Fruit fly (Drosophila melanogaster) whole organism, embryonic: ENCODE data around the gene CG7582.
A peak's percentile ranks its signal among the peaks of the same experiment; 100 is the strongest.

ENCODE experiments used
- B-H2 ChIP-seq: fragments of 200-800 bp; sonication (Bioruptor generic); optimal IDR thresholded peaks from 2 replicates; lab custom pipeline; 2018; ENCODE audit warnings: missing biosample characterization, mild to moderate bottlenecking, missing genetic modification characterization
- CG11398 ChIP-seq: fragments of 200-800 bp; sonication (Bioruptor generic); optimal IDR thresholded peaks from 2 replicates; lab custom pipeline; 2016; ENCODE audit warnings: missing biosample characterization, missing genetic modification characterization
- CG11723 ChIP-seq: fragments of 200-800 bp; sonication (Bioruptor generic); optimal IDR thresholded peaks from 2 replicates; lab custom pipeline; 2017; ENCODE audit warnings: missing biosample characterization, mild to moderate bottlenecking, missing genetic modification characterization
- CG12155 ChIP-seq: fragments of 200-800 bp; sonication (Bioruptor generic); optimal IDR thresholded peaks from 3 replicates; lab custom pipeline; 2016; ENCODE audit warnings: missing biosample characterization, missing genetic modification characterization
- CG12299 ChIP-seq: fragments of 200-800 bp; sonication (Bioruptor generic); optimal IDR thresholded peaks from 2 replicates; lab custom pipeline; 2018; ENCODE audit warnings: missing biosample characterization, mild to moderate bottlenecking, missing genetic modification characterization
- CG12659 ChIP-seq: fragments of 200-800 bp; sonication (Bioruptor generic); optimal IDR thresholded peaks from 3 replicates; lab custom pipeline; 2017; ENCODE audit warnings: mild to moderate bottlenecking, missing biosample characterization, missing genetic modification reagents, missing genetic modification characterization
- CG12769 ChIP-seq: fragments of 200-800 bp; sonication (Bioruptor generic); optimal IDR thresholded peaks from 2 replicates; lab custom pipeline; 2019; ENCODE audit warnings: missing biosample characterization, mild to moderate bottlenecking, missing genetic modification characterization, moderate library complexity
- CG13287 ChIP-seq: fragments of 200-800 bp; sonication (Bioruptor generic); IDR thresholded peaks from 2 replicates; pipeline ENCODE4 v1.3.6; 2022; ENCODE audit warnings: missing biosample characterization, missing genetic modification characterization; ENCODE audit not compliant: partially characterized antibody
- CG15514 ChIP-seq: fragments of 200-800 bp; sonication (Bioruptor generic); optimal IDR thresholded peaks from 3 replicates; lab custom pipeline; 2017; ENCODE audit warnings: missing biosample characterization, missing genetic modification characterization, mild to moderate bottlenecking, moderate library complexity, missing genetic modification reagents
- CG17328 ChIP-seq: fragments of 200-800 bp; sonication (Bioruptor generic); IDR thresholded peaks from 2 replicates; pipeline ENCODE4 v1.3.6; 2022; ENCODE audit warnings: missing biosample characterization, missing genetic modification characterization
- CG18011 ChIP-seq: fragments of 200-800 bp; sonication (Bioruptor generic); optimal IDR thresholded peaks from 2 replicates; lab custom pipeline; 2017; ENCODE audit warnings: missing biosample characterization, missing genetic modification characterization, mild to moderate bottlenecking, moderate library complexity, missing genotype
- CG3065 ChIP-seq: fragments of 200-800 bp; sonication (Bioruptor generic); optimal IDR thresholded peaks from 2 replicates; lab custom pipeline; 2016; ENCODE audit warnings: missing biosample characterization, missing genetic modification characterization
- CG32532 ChIP-seq: fragments of 200-800 bp; sonication (Bioruptor generic); IDR thresholded peaks from 2 replicates; pipeline ENCODE4 v1.3.6; 2022; ENCODE audit warnings: missing biosample characterization, missing genetic modification characterization
- CG32767 ChIP-seq: fragments of 200-800 bp; sonication (Bioruptor generic); IDR thresholded peaks from 2 replicates; pipeline ENCODE4 v1.3.6; 2022; ENCODE audit warnings: missing biosample characterization, missing genetic modification characterization
- CG3838 ChIP-seq: fragments of 200-800 bp; sonication (Bioruptor generic); optimal IDR thresholded peaks from 3 replicates; lab custom pipeline; 2016; ENCODE audit warnings: missing biosample characterization, missing genetic modification characterization
- CG4360 ChIP-seq: fragments of 200-800 bp; sonication (Bioruptor generic); IDR thresholded peaks from 2 replicates; pipeline ENCODE4 v1.3.6; 2022; ENCODE audit warnings: missing biosample characterization, missing genetic modification characterization
- CG4617 ChIP-seq: fragments of 200-800 bp; sonication (Bioruptor generic); optimal IDR thresholded peaks from 3 replicates; lab custom pipeline; 2016; ENCODE audit warnings: missing biosample characterization, missing genetic modification characterization, borderline replicate concordance
- CG4707 ChIP-seq: fragments of 200-800 bp; sonication (Bioruptor generic); optimal IDR thresholded peaks from 2 replicates; lab custom pipeline; 2018; ENCODE audit warnings: missing biosample characterization, mild to moderate bottlenecking, missing genetic modification characterization, moderate library complexity
- CG7928 ChIP-seq: fragments of 200-800 bp; sonication (Bioruptor generic); optimal IDR thresholded peaks from 2 replicates; lab custom pipeline; 2017; ENCODE audit warnings: missing biosample characterization, mild to moderate bottlenecking, missing genetic modification characterization
- CG8290 ChIP-seq, 3 experiments: fragments of 200-800 bp; sonication (Bioruptor generic); optimal IDR thresholded peaks; 2 replicates each; lab custom pipeline; 2016 to 2019; ENCODE audit warnings: missing biosample characterization in 3 of 3, missing genetic modification characterization in 3 of 3, mild to moderate bottlenecking in 2 of 3, moderate library complexity in 1 of 3
- Dll ChIP-seq: fragments of 200-800 bp; sonication (Bioruptor generic); IDR thresholded peaks from 4 replicates; pipeline ENCODE4 v1.3.6; 2022; ENCODE audit warnings: missing biosample characterization, missing genetic modification characterization; ENCODE audit not compliant: partially characterized antibody
- E2f2 ChIP-seq: fragments of 200-800 bp; sonication (Bioruptor generic); IDR thresholded peaks from 2 replicates; pipeline ENCODE4 v1.3.6; 2022; ENCODE audit warnings: missing biosample characterization, missing genetic modification characterization
- Fer3 ChIP-seq: fragments of 200-800 bp; sonication (Bioruptor generic); optimal IDR thresholded peaks from 2 replicates; lab custom pipeline; 2018; ENCODE audit warnings: missing biosample characterization, mild to moderate bottlenecking, missing genetic modification characterization, moderate library complexity
- HLH4C ChIP-seq: fragments of 200-800 bp; sonication (Bioruptor generic); IDR thresholded peaks from 3 replicates; pipeline ENCODE4 v1.3.6; 2022; ENCODE audit warnings: missing biosample characterization, missing genetic modification characterization; ENCODE audit not compliant: partially characterized antibody
- Kr ChIP-seq: fragments of 200-800 bp; sonication (Bioruptor generic); optimal IDR thresholded peaks from 2 replicates; lab custom pipeline; 2017; ENCODE audit warnings: missing biosample characterization, mild to moderate bottlenecking, missing genetic modification characterization
- Lhr ChIP-seq: fragments of 200-800 bp; sonication (Bioruptor generic); optimal IDR thresholded peaks from 3 replicates; lab custom pipeline; 2017; ENCODE audit warnings: mild to moderate bottlenecking, missing biosample characterization, missing genetic modification reagents, missing genetic modification characterization
- Scr ChIP-seq: fragments of 200-800 bp; sonication (Bioruptor generic); IDR thresholded peaks from 2 replicates; pipeline ENCODE4 v1.3.6; 2022; ENCODE audit warnings: missing biosample characterization, missing genetic modification characterization; ENCODE audit not compliant: partially characterized antibody
- Sin3A ChIP-seq: fragments of >200 bp; optimal IDR thresholded peaks from 2 replicates; lab custom pipeline; 2018
- Stat92E ChIP-seq, 3 experiments: fragments of >200 bp in 2 of 3; fragments of 200-800 bp in 1 of 3; sonication (Bioruptor generic) in 1 of 3; optimal IDR thresholded peaks; 2 replicates each; lab custom pipeline; 2017 to 2019; ENCODE audit warnings: missing biosample characterization in 3 of 3, missing genetic modification characterization in 3 of 3, mild to moderate bottlenecking in 1 of 3, moderate library complexity in 1 of 3
- bbx ChIP-seq: fragments of 200-800 bp; sonication (Bioruptor generic); IDR thresholded peaks from 2 replicates; pipeline ENCODE4 v1.3.6; 2022; ENCODE audit warnings: missing biosample characterization, missing genetic modification characterization; ENCODE audit not compliant: partially characterized antibody
- cg ChIP-seq: fragments of 200-800 bp; sonication (Bioruptor generic); optimal IDR thresholded peaks from 3 replicates; lab custom pipeline; 2019; ENCODE audit warnings: missing biosample characterization, mild to moderate bottlenecking, missing genetic modification characterization, moderate library complexity
- ci ChIP-seq: fragments of 200-800 bp; sonication (Bioruptor generic); IDR thresholded peaks from 3 replicates; pipeline ENCODE4 v1.3.6; 2022; ENCODE audit warnings: missing biosample characterization, missing genetic modification characterization
- gce ChIP-seq: fragments of 200-800 bp; sonication (Bioruptor generic); IDR thresholded peaks from 3 replicates; pipeline ENCODE4 v1.3.6; 2022; ENCODE audit warnings: missing biosample characterization, missing genetic modification characterization
- gfzf ChIP-seq: fragments of 200-800 bp; sonication (Bioruptor generic); optimal IDR thresholded peaks from 2 replicates; lab custom pipeline; 2016; ENCODE audit warnings: missing biosample characterization, mild to moderate bottlenecking, missing genetic modification characterization, moderate library complexity
- gt ChIP-seq: fragments of 200-800 bp; sonication (Bioruptor generic); IDR thresholded peaks from 2 replicates; pipeline ENCODE4 v1.3.6; 2022; ENCODE audit warnings: missing biosample characterization, missing genetic modification characterization
- hbn ChIP-seq: fragments of 200-800 bp; sonication (Bioruptor generic); IDR thresholded peaks from 2 replicates; pipeline ENCODE4 v1.3.6; 2022; ENCODE audit warnings: missing biosample characterization, missing genetic modification characterization; ENCODE audit not compliant: partially characterized antibody
- insv ChIP-seq, 2 experiments: fragments of 200-800 bp; sonication (Bioruptor generic); optimal IDR thresholded peaks; 3 replicates each; lab custom pipeline; 2016 to 2018; ENCODE audit warnings: missing biosample characterization in 2 of 2, missing genetic modification characterization in 2 of 2
- mam ChIP-seq: fragments of 200-800 bp; sonication (Bioruptor generic); optimal IDR thresholded peaks from 3 replicates; lab custom pipeline; 2016; ENCODE audit warnings: missing biosample characterization, missing genetic modification characterization
- mirr ChIP-seq: fragments of 200-800 bp; sonication (Bioruptor generic); optimal IDR thresholded peaks from 3 replicates; lab custom pipeline; 2018; ENCODE audit warnings: missing biosample characterization, mild to moderate bottlenecking, missing genetic modification characterization
- pho ChIP-seq: fragments of 200-800 bp; sonication (Bioruptor generic); optimal IDR thresholded peaks from 2 replicates; lab custom pipeline; 2016; ENCODE audit warnings: missing biosample characterization, missing genetic modification characterization
- rib ChIP-seq: fragments of 200-800 bp; sonication (Bioruptor generic); IDR thresholded peaks from 2 replicates; pipeline ENCODE4 v1.3.6; 2022; ENCODE audit warnings: missing biosample characterization, missing genetic modification characterization
- scrt ChIP-seq: fragments of 200-800 bp; sonication (Bioruptor generic); optimal IDR thresholded peaks from 2 replicates; lab custom pipeline; 2018; ENCODE audit warnings: missing biosample characterization, mild to moderate bottlenecking, missing genetic modification characterization, moderate library complexity
- sd ChIP-seq: fragments of 200-800 bp; sonication (Bioruptor generic); optimal IDR thresholded peaks from 3 replicates; lab custom pipeline; 2018; ENCODE audit warnings: missing biosample characterization, mild to moderate bottlenecking, missing genetic modification characterization, moderate library complexity
- sens-2 ChIP-seq: fragments of 200-800 bp; sonication (Bioruptor generic); IDR thresholded peaks from 2 replicates; pipeline ENCODE4 v1.3.6; 2022; ENCODE audit warnings: missing biosample characterization, missing genetic modification characterization
- stwl ChIP-seq: fragments of 200-800 bp; sonication (Bioruptor generic); optimal IDR thresholded peaks from 3 replicates; lab custom pipeline; 2018; ENCODE audit warnings: missing biosample characterization, mild to moderate bottlenecking, missing genetic modification characterization, moderate library complexity
- trem ChIP-seq: fragments of 200-800 bp; optimal IDR thresholded peaks from 3 replicates; lab custom pipeline; 2019; ENCODE audit warnings: missing biosample characterization, mild to moderate bottlenecking, missing genetic modification characterization, moderate library complexity
- zfh1 ChIP-seq: fragments of 200-800 bp; sonication (Bioruptor generic); IDR thresholded peaks from 3 replicates; pipeline ENCODE4 v1.3.6; 2022; ENCODE audit warnings: missing biosample characterization, missing genetic modification characterization

The CG7582 gene

dm6 chr3R:29723048-29723656 is 41.1 kb upstream of the CG7582 start, which contains the start of gene Pcd:
TSS of gene Pcd (plus strand) at chr3R:29723163.
- TF ChIP-seq Fer3 (tag; lab: Kevin White, UChicago) (no peak), gt (no peak), ci (GFP tag; lab: Robert Waterston, UW) (no peak), Dll (GFP tag; lab: Robert Waterston, UW) (peak; percentile 41; the same call in 1 of the 4 replicates), CG11723 (GFP tag; lab: Kevin White, UChicago) (no peak), CG13287 (GFP tag; lab: Robert Waterston, UW) (peak; percentile 64), gce (GFP tag; lab: Robert Waterston, UW) (no peak), CG18011 (GFP tag; lab: Kevin White, UChicago) (peak; percentile 14), CG15514 (peak; percentile 77), cg (GFP tag; lab: Kevin White, UChicago) (no peak), CG12769 (tag; lab: Kevin White, UChicago) (peak; percentile 71), CG12299 (tag; lab: Kevin White, UChicago) (no peak), zfh1 (GFP tag; lab: Robert Waterston, UW) (0 out of 3 replicates have a peak, but pooled peaks have one; percentile 9), CG17328 (GFP tag; lab: Robert Waterston, UW) (0 out of 2 replicates have a peak, but pooled peaks have one; percentile 27), hbn (GFP tag; lab: Robert Waterston, UW) (0 out of 2 replicates have a peak, but pooled peaks have one; percentile 24), mirr (GFP tag; lab: Kevin White, UChicago) (peak; percentile 7), CG11398 (GFP tag; lab: Kevin White, UChicago) (no peak), bbx (GFP tag; lab: Robert Waterston, UW) (peak; percentile 31; the same call in 1 of the 2 replicates), CG7928 (GFP tag; lab: Kevin White, UChicago) (no peak), CG12659 (GFP tag; lab: Kevin White, UChicago) (no peak), CG32532 (GFP tag; lab: Robert Waterston, UW) (peak; percentile 13; the same call in 1 of the 2 replicates), stwl (tag; lab: Kevin White, UChicago) (peak; percentile 71), rib (GFP tag; lab: Robert Waterston, UW) (peak; percentile 73), Kr (GFP tag; lab: Kevin White, UChicago) (no peak), CG4707 (GFP tag; lab: Kevin White, UChicago) (no peak), CG8290 (GFP tag; optimal IDR thresholded peaks at IDR 0.05; lab: Kevin White, UChicago) (no peak), CG8290 (tag; optimal IDR thresholded peaks at IDR 0.05; lab: Kevin White, UChicago) (no peak), Sin3A (lab: Kevin White, UChicago) (peak; percentile 7), gfzf (GFP tag; lab: Kevin White, UChicago) (peak; percentile 38), sd (tag; lab: Kevin White, UChicago) (peak; percentile 98), sens-2 (GFP tag; lab: Robert Waterston, UW) (0 out of 2 replicates have a peak, but pooled peaks have one; percentile 29), CG12155 (GFP tag; lab: Kevin White, UChicago) (peak; percentile 97), E2f2 (GFP tag; lab: Robert Waterston, UW) (peak; percentile 91), Lhr (no peak), pho (no peak), CG4617 (peak; percentile 5), CG32767 (0 out of 2 replicates have a peak, but pooled peaks have one; percentile 21), mam (no peak), HLH4C (GFP tag; lab: Robert Waterston, UW) (0 out of 3 replicates have a peak, but pooled peaks have one; percentile 36), B-H2 (GFP tag; lab: Kevin White, UChicago) (peak; percentile 51), CG3065 (no peak), trem (tag; lab: Kevin White, UChicago) (peak; percentile 99), scrt (GFP tag; lab: Kevin White, UChicago) (peak; percentile 90), insv (GFP tag; optimal IDR thresholded peaks at IDR 0.05; lab: Kevin White, UChicago) (peak in 1 of 2 experiments; percentile 46), Scr (GFP tag; lab: Robert Waterston, UW) (0 out of 2 replicates have a peak, but pooled peaks have one; percentile 17), CG4360 (peak; percentile 63), CG3838 (GFP tag; lab: Kevin White, UChicago) (no peak), Stat92E (GFP tag; optimal IDR thresholded peaks at IDR 0.05; lab: Kevin White, UChicago) (peak in 1 of 3 experiments; percentile 53)
